Fruit fly (Drosophila melanogaster) ovary, adult (tissue): ENCODE results near the gene RpL34a.

Experiments
- CG17801 ChIP-seq: fragments of 200-800 bp; optimal IDR thresholded peaks from 2 replicates; lab custom pipeline; 2019; ENCODE audit warnings: missing biosample characterization, mild to moderate bottlenecking, missing genetic modification characterization, moderate library complexity; ENCODE audit not compliant: partially characterized antibody

The RpL34a gene

DNA sequence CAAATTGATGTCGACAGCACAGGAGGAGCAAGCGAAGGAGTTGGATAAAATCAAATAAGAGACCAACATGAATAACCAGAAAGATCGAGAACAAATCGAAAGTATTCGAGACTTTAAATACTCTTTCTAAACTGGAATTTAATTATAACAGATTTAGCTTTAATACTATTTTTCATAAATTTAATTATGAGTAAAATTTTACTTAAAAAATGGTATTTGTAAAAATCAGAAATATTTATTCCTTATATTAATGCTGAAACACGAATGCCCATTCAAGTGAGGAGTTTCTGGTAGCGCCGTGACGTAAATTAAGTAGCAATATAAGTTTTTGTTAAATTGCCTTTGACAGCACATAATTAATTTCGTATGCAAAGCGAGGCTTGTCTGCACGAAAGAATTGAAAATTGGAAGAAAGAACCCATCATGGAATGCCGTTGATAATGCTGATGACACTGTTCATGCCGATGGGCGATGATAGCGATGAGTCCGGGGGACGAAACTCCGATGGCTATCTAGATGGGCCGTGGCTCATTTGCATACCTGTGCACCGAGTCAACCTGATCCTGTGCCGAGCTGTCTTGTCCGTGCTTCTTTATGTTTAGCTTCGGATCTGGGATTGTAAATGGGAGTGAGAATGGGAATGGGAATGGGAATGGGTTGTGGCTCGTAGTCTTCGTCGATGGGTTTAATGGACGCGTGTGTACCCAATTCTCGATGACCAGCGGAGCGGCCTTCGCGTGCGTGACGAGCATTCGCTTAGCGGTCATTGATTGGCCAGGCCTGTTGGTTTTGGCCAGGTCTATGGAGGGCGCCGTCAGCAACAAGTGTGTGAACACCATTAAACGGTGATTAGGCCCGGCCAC is 46.0 kb downstream of the RpL34a start:
- no peak for TF ChIP-seq CG17801

- no peak for TF ChIP-seq CG17801
Observed at dm6 chr3R:26012288-26012687, 46.8 kb downstream of the RpL34a start.

- no peak for TF ChIP-seq CG17801
Observed at dm6 chr3R:26011542-26011941, 47.5 kb downstream of the RpL34a start.

dm6 chr3R:26010628-26011027 is 48.4 kb downstream of the RpL34a start:
- no peak for TF ChIP-seq CG17801

DNA sequence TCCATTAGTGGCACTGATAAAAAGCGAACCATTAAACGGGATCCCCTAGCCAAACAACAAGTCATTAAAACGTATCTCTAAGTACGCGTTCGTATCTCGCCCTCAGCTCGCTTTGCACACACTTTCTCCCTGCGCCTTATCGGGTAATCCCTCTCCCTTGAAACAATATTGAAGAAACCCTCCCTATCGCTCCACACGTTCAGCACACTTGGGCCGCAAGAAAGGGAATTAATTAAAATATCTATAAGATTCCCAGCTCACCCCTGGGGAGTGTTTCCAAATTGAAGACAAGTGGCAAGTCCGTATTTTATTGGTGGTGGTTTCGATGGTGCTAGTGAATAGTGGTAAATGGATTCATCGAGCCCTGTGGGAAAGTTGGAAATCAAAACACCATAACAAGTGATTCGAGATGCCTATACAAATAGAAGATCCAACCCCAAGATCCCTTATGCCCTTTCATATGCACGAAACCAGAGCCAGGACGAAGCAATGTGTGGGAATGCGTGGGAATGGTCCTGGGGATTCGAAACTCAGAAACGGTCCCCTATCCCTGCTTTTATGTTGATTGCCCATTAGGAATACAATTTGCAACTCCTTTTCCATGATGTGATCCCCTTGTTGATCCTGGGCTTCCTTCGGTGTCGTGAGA is 49.2 kb downstream of the RpL34a start:
- no peak for TF ChIP-seq CG17801

dm6 chr3R:26008892-26009539 is 50.1 kb downstream of the RpL34a start:
- TF ChIP-seq CG17801 = no peak
